Fruit fly (Drosophila melanogaster) S2 (cell line): ENCODE measurements around the gene CG43147.

Source experiments
- CG8478 ChIP-seq: fragments of >200 bp; optimal IDR thresholded peaks from 2 replicates; lab custom pipeline; 2018
- CTCF ChIP-seq, 2 experiments: fragments of >200 bp; optimal IDR thresholded peaks; 2 replicates each; lab custom pipeline; 2018

- TF ChIP-seq CTCF (optimal IDR thresholded peaks at IDR 0.05; lab: Kevin White, UChicago) (no peak), CG8478 (no peak)
Measured at dm6 chr3L:13296760-13297159, 3.2 kb downstream of the CG43147 start, which contains the start of gene Sfp70A4.
